Fruit fly (Drosophila melanogaster) whole organism, embryonic: Measurements from ENCODE around the gene mRpL15.

Experiments used
- C15 ChIP-seq: fragments of 200-800 bp; sonication (Bioruptor generic); IDR thresholded peaks from 3 replicates; pipeline ENCODE4 v1.3.6; 2022; ENCODE audit warnings: missing biosample characterization, missing genetic modification characterization
- CG10979 ChIP-seq: fragments of 200-800 bp; sonication (Bioruptor generic); optimal IDR thresholded peaks from 2 replicates; lab custom pipeline; 2018; ENCODE audit warnings: missing biosample characterization, mild to moderate bottlenecking, missing genetic modification characterization, moderate library complexity
- CG11093 ChIP-seq: fragments of 200-800 bp; sonication (Bioruptor generic); IDR thresholded peaks from 3 replicates; pipeline ENCODE4 v1.3.6; 2022; ENCODE audit warnings: missing biosample characterization, missing genetic modification characterization
- CG11696 ChIP-seq: fragments of 200-800 bp; sonication (Bioruptor generic); IDR thresholded peaks from 2 replicates; pipeline ENCODE4 v1.3.6; 2022; ENCODE audit warnings: missing biosample characterization, missing genetic modification characterization
- CG12236 ChIP-seq: fragments of 200-800 bp; sonication (Bioruptor generic); optimal IDR thresholded peaks from 2 replicates; lab custom pipeline; 2016; ENCODE audit warnings: missing biosample characterization, missing genetic modification characterization
- CG1233 ChIP-seq: fragments of 200-800 bp; sonication (Bioruptor generic); optimal IDR thresholded peaks from 4 replicates; lab custom pipeline; 2018; ENCODE audit warnings: missing biosample characterization, mild to moderate bottlenecking, missing genetic modification characterization
- CG14860 ChIP-seq: fragments of 200-800 bp; sonication (Bioruptor generic); IDR thresholded peaks from 3 replicates; pipeline ENCODE4 v1.3.6; 2022; ENCODE audit warnings: missing biosample characterization, missing genetic modification characterization; ENCODE audit not compliant: partially characterized antibody
- CG15479 ChIP-seq: fragments of 200-800 bp; sonication (Bioruptor generic); optimal IDR thresholded peaks from 3 replicates; lab custom pipeline; 2019; ENCODE audit warnings: missing biosample characterization, mild to moderate bottlenecking, missing genetic modification characterization, moderate library complexity
- CG16815 ChIP-seq: fragments of 200-800 bp; sonication (Bioruptor generic); optimal IDR thresholded peaks from 3 replicates; lab custom pipeline; 2017; ENCODE audit warnings: missing biosample characterization, mild to moderate bottlenecking, missing genetic modification characterization
- CG17328 ChIP-seq: fragments of 200-800 bp; sonication (Bioruptor generic); IDR thresholded peaks from 2 replicates; pipeline ENCODE4 v1.3.6; 2022; ENCODE audit warnings: missing biosample characterization, missing genetic modification characterization
- CG18262 ChIP-seq: fragments of 200-800 bp; optimal IDR thresholded peaks from 3 replicates; lab custom pipeline; 2019; ENCODE audit warnings: missing biosample characterization, mild to moderate bottlenecking, missing genetic modification characterization, moderate library complexity
- CG30403 ChIP-seq: fragments of 200-800 bp; sonication (Bioruptor generic); optimal IDR thresholded peaks from 3 replicates; lab custom pipeline; 2016; ENCODE audit warnings: missing biosample characterization, missing genetic modification characterization
- CG3065 ChIP-seq: fragments of 200-800 bp; sonication (Bioruptor generic); optimal IDR thresholded peaks from 2 replicates; lab custom pipeline; 2016; ENCODE audit warnings: missing biosample characterization, missing genetic modification characterization
- CG3281 ChIP-seq: fragments of 200-800 bp; sonication (Bioruptor generic); optimal IDR thresholded peaks from 3 replicates; lab custom pipeline; 2017; ENCODE audit warnings: missing biosample characterization, mild to moderate bottlenecking, missing genetic modification characterization
- CG33557 ChIP-seq: fragments of 200-800 bp; sonication (Bioruptor generic); optimal IDR thresholded peaks from 2 replicates; lab custom pipeline; 2019; ENCODE audit warnings: missing biosample characterization, mild to moderate bottlenecking, missing genetic modification characterization, moderate library complexity
- CG4424 ChIP-seq: fragments of 200-800 bp; sonication (Bioruptor generic); optimal IDR thresholded peaks from 3 replicates; lab custom pipeline; 2016; ENCODE audit warnings: missing biosample characterization, missing genetic modification characterization
- CG6254 ChIP-seq: fragments of 200-800 bp; sonication (Bioruptor generic); optimal IDR thresholded peaks from 3 replicates; lab custom pipeline; 2017; ENCODE audit warnings: mild to moderate bottlenecking, missing biosample characterization, missing genetic modification reagents, missing genetic modification characterization
- CG6791 ChIP-seq: fragments of 200-800 bp; sonication (Bioruptor generic); IDR thresholded peaks from 3 replicates; pipeline ENCODE4 v1.3.6; 2022; ENCODE audit warnings: missing biosample characterization, missing genetic modification characterization; ENCODE audit not compliant: partially characterized antibody
- CG7786 ChIP-seq: fragments of 200-800 bp; sonication (Bioruptor generic); optimal IDR thresholded peaks from 2 replicates; lab custom pipeline; 2016; ENCODE audit warnings: missing biosample characterization, missing genetic modification characterization
- CG7839 ChIP-seq: fragments of 200-800 bp; sonication (Bioruptor generic); optimal IDR thresholded peaks from 3 replicates; lab custom pipeline; 2018; ENCODE audit warnings: missing biosample characterization, mild to moderate bottlenecking, missing genetic modification characterization, moderate library complexity
- CG7987 ChIP-seq: fragments of 200-800 bp; sonication (Bioruptor generic); optimal IDR thresholded peaks from 2 replicates; lab custom pipeline; 2018; ENCODE audit warnings: missing biosample characterization, mild to moderate bottlenecking, missing genetic modification characterization, moderate library complexity
- CG8765 ChIP-seq: fragments of 200-800 bp; sonication (Bioruptor generic); IDR thresholded peaks from 2 replicates; pipeline ENCODE4 v1.3.6; 2022; ENCODE audit warnings: missing biosample characterization, missing genetic modification characterization
- Fer1 ChIP-seq: fragments of 200-800 bp; sonication (Bioruptor generic); optimal IDR thresholded peaks from 2 replicates; lab custom pipeline; 2017; ENCODE audit warnings: missing biosample characterization, mild to moderate bottlenecking, missing genetic modification characterization
- HHEX ChIP-seq: fragments of 200-800 bp; sonication (Bioruptor generic); optimal IDR thresholded peaks from 3 replicates; lab custom pipeline; 2017; ENCODE audit warnings: missing biosample characterization, mild to moderate bottlenecking, missing genetic modification characterization, missing genetic modification reagents
- Hsf ChIP-seq: fragments of 200-800 bp; sonication (Bioruptor generic); optimal IDR thresholded peaks from 3 replicates; lab custom pipeline; 2016; ENCODE audit warnings: missing biosample characterization, missing genetic modification characterization
- Med ChIP-seq: fragments of 200-800 bp; sonication (Bioruptor generic); peaks from one replicate; lab custom pipeline; 2016; ENCODE audit warnings: missing biosample characterization, missing genetic modification characterization, mild to moderate bottlenecking, inconsistent platforms, moderate library complexity
- Oli ChIP-seq: fragments of 200-800 bp; sonication (Bioruptor generic); optimal IDR thresholded peaks from 2 replicates; lab custom pipeline; 2018; ENCODE audit warnings: missing biosample characterization, mild to moderate bottlenecking, missing genetic modification characterization, moderate library complexity
- Rfx ChIP-seq: fragments of 200-800 bp; sonication (Bioruptor generic); IDR thresholded peaks from 2 replicates; pipeline ENCODE4 v1.3.6; 2022; ENCODE audit warnings: missing biosample characterization, missing genetic modification characterization
- Stat92E ChIP-seq, 3 experiments: fragments of >200 bp in 2 of 3; fragments of 200-800 bp in 1 of 3; sonication (Bioruptor generic) in 1 of 3; optimal IDR thresholded peaks; 2 replicates each; lab custom pipeline; 2017 to 2019; ENCODE audit warnings: missing biosample characterization in 3 of 3, missing genetic modification characterization in 3 of 3, mild to moderate bottlenecking in 1 of 3, moderate library complexity in 1 of 3
- bsh ChIP-seq, 2 experiments: fragments of 200-800 bp; sonication (Bioruptor generic); optimal IDR thresholded peaks; 2 replicates each; lab custom pipeline; 2017 to 2018; ENCODE audit warnings: mild to moderate bottlenecking in 2 of 2, missing biosample characterization in 2 of 2, missing genetic modification characterization in 2 of 2, moderate library complexity in 1 of 2
- cad ChIP-seq: fragments of >200 bp; optimal IDR thresholded peaks from 2 replicates; lab custom pipeline; 2017; ENCODE audit warnings: missing biosample characterization, missing genetic modification characterization
- chif ChIP-seq, 2 experiments: fragments of 200-800 bp; sonication (Bioruptor generic); optimal IDR thresholded peaks; 3 replicates each; lab custom pipeline; 2016; ENCODE audit warnings: missing biosample characterization in 2 of 2, missing genetic modification characterization in 2 of 2
- chn ChIP-seq: fragments of 200-800 bp; sonication (Bioruptor generic); optimal IDR thresholded peaks from 2 replicates; lab custom pipeline; 2016; ENCODE audit warnings: missing biosample characterization, missing genetic modification characterization
- dmrt11E ChIP-seq: fragments of 200-800 bp; sonication (Bioruptor generic); optimal IDR thresholded peaks from 3 replicates; lab custom pipeline; 2018; ENCODE audit warnings: missing biosample characterization, mild to moderate bottlenecking, missing genetic modification characterization, moderate library complexity
- esg ChIP-seq: fragments of 200-800 bp; sonication (Bioruptor generic); conservative IDR thresholded peaks from 2 replicates; pipeline ENCODE4 v1.3.6; 2022; ENCODE audit warnings: missing biosample characterization, missing genetic modification characterization
- fd3F ChIP-seq: fragments of 200-800 bp; sonication (Bioruptor generic); optimal IDR thresholded peaks from 2 replicates; lab custom pipeline; 2018; ENCODE audit warnings: missing biosample characterization, mild to moderate bottlenecking, missing genetic modification characterization, moderate library complexity
- kni ChIP-seq: fragments of 200-800 bp; sonication (Bioruptor generic); optimal IDR thresholded peaks from 3 replicates; lab custom pipeline; 2017; ENCODE audit warnings: mild to moderate bottlenecking, missing biosample characterization, missing genetic modification reagents, missing genetic modification characterization
- lov ChIP-seq, 2 experiments: fragments of 200-800 bp in 1 of 2; fragments of >200 bp in 1 of 2; sonication (Bioruptor generic) in 1 of 2; IDR thresholded peaks in 1 of 2; optimal IDR thresholded peaks in 1 of 2; 2 replicates in 1 of 2; 3 replicates in 1 of 2; pipeline versions ENCODE4 v1.3.6 to Lab custom; 2017 to 2022; ENCODE audit warnings: missing biosample characterization in 1 of 2, missing genetic modification characterization in 1 of 2
- nom ChIP-seq: fragments of 200-800 bp; sonication (Bioruptor generic); optimal IDR thresholded peaks from 2 replicates; lab custom pipeline; 2017; ENCODE audit warnings: missing biosample characterization, missing genetic modification characterization, mild to moderate bottlenecking, moderate library complexity, missing genetic modification reagents
- phol ChIP-seq: fragments of 200-800 bp; sonication (Bioruptor generic); optimal IDR thresholded peaks from 3 replicates; lab custom pipeline; 2018; ENCODE audit warnings: missing biosample characterization, mild to moderate bottlenecking, missing genetic modification characterization, moderate library complexity
- pros ChIP-seq: fragments of 200-800 bp; sonication (Bioruptor generic); optimal IDR thresholded peaks from 3 replicates; lab custom pipeline; 2019; ENCODE audit warnings: missing biosample characterization, mild to moderate bottlenecking, missing genetic modification characterization, moderate library complexity
- pum ChIP-seq: fragments of 200-800 bp; sonication (Bioruptor generic); optimal IDR thresholded peaks from 2 replicates; lab custom pipeline; 2016; ENCODE audit warnings: missing biosample characterization, missing genetic modification characterization
- tll ChIP-seq, 2 experiments: fragments of 200-800 bp in 1 of 2; fragments of >200 bp in 1 of 2; sonication (Bioruptor generic) in 1 of 2; optimal IDR thresholded peaks; 2 replicates each; lab custom pipeline; 2017 to 2019; ENCODE audit warnings: missing biosample characterization in 2 of 2, missing genetic modification characterization in 2 of 2, mild to moderate bottlenecking in 1 of 2, moderate library complexity in 1 of 2
- tna ChIP-seq: fragments of 200-800 bp; sonication (Bioruptor generic); IDR thresholded peaks from 2 replicates; pipeline ENCODE4 v1.3.6; 2022; ENCODE audit warnings: missing biosample characterization, missing genetic modification characterization; ENCODE audit not compliant: partially characterized antibody
- trem ChIP-seq: fragments of 200-800 bp; optimal IDR thresholded peaks from 3 replicates; lab custom pipeline; 2019; ENCODE audit warnings: missing biosample characterization, mild to moderate bottlenecking, missing genetic modification characterization, moderate library complexity
- tx ChIP-seq: fragments of 200-800 bp; sonication (Bioruptor generic); optimal IDR thresholded peaks from 2 replicates; lab custom pipeline; 2016; ENCODE audit warnings: missing biosample characterization, missing genetic modification characterization

The mRpL15 gene

DNA sequence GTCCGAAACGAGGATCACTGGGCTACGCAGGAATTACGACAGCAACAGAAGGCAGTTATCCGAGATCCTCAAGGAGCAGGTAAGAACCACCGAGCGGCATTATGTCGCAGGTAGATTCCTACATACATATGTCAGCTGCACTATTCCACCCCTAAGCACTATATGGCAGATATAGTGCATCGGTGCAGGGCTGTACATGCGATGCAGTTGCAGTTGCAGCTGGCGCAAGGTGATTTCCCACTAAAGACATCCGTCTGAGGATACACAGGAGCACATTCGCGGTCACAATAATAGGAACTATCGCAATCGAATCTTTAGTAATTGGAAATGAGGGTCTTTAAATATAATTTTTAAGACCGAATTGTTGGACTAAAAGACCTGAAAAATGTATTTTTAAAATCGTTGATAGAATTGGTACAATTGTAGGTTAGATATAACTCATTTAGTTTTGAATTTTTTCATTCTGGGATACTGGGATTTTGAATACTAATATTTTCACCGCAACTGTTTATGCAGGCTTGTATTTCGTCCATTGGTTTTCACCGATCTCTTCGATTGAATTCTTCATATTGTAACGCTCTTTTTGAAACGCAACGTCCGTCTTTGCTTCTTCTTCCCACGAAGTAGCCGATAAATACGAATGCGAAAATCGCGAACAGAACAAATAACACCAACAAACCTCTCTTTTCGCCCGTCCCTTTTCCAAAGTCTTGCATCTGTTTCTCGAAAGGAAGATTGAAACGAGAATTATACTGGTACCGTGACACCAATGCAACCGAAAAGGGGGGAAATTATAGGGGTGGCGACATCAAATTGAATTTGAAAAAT, 33.1 kb downstream of the mRpL15 start:
- TF ChIP-seq esg (GFP tag; lab: Robert Waterston, UW) (0 out of 2 replicates have a peak, but pooled peaks have one; percentile 10), dmrt11E (peak; percentile 86), C15 (GFP tag; lab: Robert Waterston, UW) (no peak), tna (GFP tag; lab: Robert Waterston, UW) (no peak), CG7987 (GFP tag; lab: Kevin White, UChicago) (no peak), Med (GFP tag; lab: Kevin White, UChicago) (peak; percentile 54), Hsf (GFP tag; lab: Kevin White, UChicago) (peak; percentile 39), Fer1 (GFP tag; lab: Kevin White, UChicago) (no peak), CG17328 (peak; percentile 49; the same call in 1 of the 2 replicates), CG14860 (GFP tag; lab: Robert Waterston, UW) (no peak), CG1233 (peak; percentile 7), tx (GFP tag; lab: Kevin White, UChicago) (peak; percentile 10), CG6254 (peak; percentile 37), CG4424 (peak; percentile 25), CG6791 (0 out of 3 replicates have a peak, but pooled peaks have one; percentile 36), trem (tag; lab: Kevin White, UChicago) (peak; percentile 65), CG8765 (GFP tag; lab: Robert Waterston, UW) (0 out of 2 replicates have a peak, but pooled peaks have one; percentile 49), bsh (GFP tag; optimal IDR thresholded peaks at IDR 0.05; lab: Kevin White, UChicago) (peak in 1 of 2 experiments; percentile 2), tll (GFP tag; optimal IDR thresholded peaks at IDR 0.05; lab: Kevin White, UChicago) (peak in 1 of 2 experiments; percentile 46), CG16815 (GFP tag; lab: Kevin White, UChicago) (peak; percentile 50), CG30403 (GFP tag; lab: Kevin White, UChicago) (peak; percentile 8), CG18262 (tag; lab: Kevin White, UChicago) (peak; percentile 72), kni (GFP tag; lab: Kevin White, UChicago) (peak; percentile 79), CG11093 (GFP tag; lab: Robert Waterston, UW) (no peak), CG11696 (GFP tag; lab: Robert Waterston, UW) (peak; percentile 96), fd3F (GFP tag; lab: Kevin White, UChicago) (no peak), phol (peak; percentile 56), cad (GFP tag; lab: Kevin White, UChicago) (peak; percentile 64), chif (GFP tag; optimal IDR thresholded peaks at IDR 0.05; lab: Kevin White, UChicago) (peak in 1 of 2 experiments; percentile 57), Oli (tag; lab: Kevin White, UChicago) (peak; percentile 32), nom (GFP tag; lab: Kevin White, UChicago) (peak; percentile 80), chn (GFP tag; lab: Kevin White, UChicago) (no peak), Stat92E (GFP tag; optimal IDR thresholded peaks at IDR 0.05; lab: Kevin White, UChicago) (peak in 1 of 3 experiments; percentile 10), CG3065 (no peak), pros (peak; percentile 91), HHEX (GFP tag; lab: Kevin White, UChicago) (no peak), CG7786 (GFP tag; lab: Kevin White, UChicago) (peak; percentile 14), pum (peak; percentile 8), CG12236 (GFP tag; lab: Kevin White, UChicago) (peak; percentile 6), CG3281 (no peak), Rfx (GFP tag; lab: Robert Waterston, UW) (no peak), CG33557 (GFP tag; lab: Kevin White, UChicago) (peak; percentile 43), CG15479 (GFP tag; lab: Kevin White, UChicago) (peak; percentile 100), CG7839 (tag; lab: Kevin White, UChicago) (peak; percentile 43), lov (optimal IDR thresholded peaks at IDR 0.05; lab: Kevin White, UChicago) (no peak), lov (GFP tag; IDR thresholded peaks at IDR 0.05; lab: Robert Waterston, UW) (0 out of 3 replicates have a peak, but pooled peaks have one; percentile 34), CG10979 (peak; percentile 78)
